Fruit fly (Drosophila melanogaster): Measurements from ENCODE around the gene Sap47.

- no peak for TF ChIP-seq CG11762 (GFP tag; optimal IDR thresholded peaks at IDR 0.05; ENCODE audit: insufficient read depth)
- TF ChIP-seq esn (GFP tag; optimal IDR thresholded peaks at IDR 0.05), result no peak
- TF ChIP-seq Eip93F (GFP tag; optimal IDR thresholded peaks at IDR 0.05), result no peak
- TF ChIP-seq CG7368 (GFP tag; optimal IDR thresholded peaks at IDR 0.05), result no peak
- TF ChIP-seq CG3919 (GFP tag; optimal IDR thresholded peaks at IDR 0.05), result no peak
Measured at dm6 chr3R:15975170-15975569, 40.3 kb downstream of the Sap47 start.

Data from whole organism, prepupa.